Worm (Caenorhabditis elegans) whole organism, L4 larva: ENCODE results near the gene cyp-13A2.

Source experiments
- F26F4.8 ChIP-seq: fragments of 200-800 bp; sonication (Bioruptor generic); conservative IDR thresholded peaks from 2 replicates; pipeline ENCODE4 v1.3.6; 2022; ENCODE audit warnings: missing genetic modification characterization, missing compliant biosample characterization
- F44E2.7 ChIP-seq: fragments of 200-800 bp; sonication (Bioruptor generic); IDR thresholded peaks from 2 replicates; pipeline ENCODE4 v2.1.2; 2022; ENCODE audit warnings: missing genetic modification characterization, missing compliant biosample characterization
- F49E8.2 ChIP-seq: sonication (generic microtip); optimal IDR thresholded peaks from 2 replicates; lab custom pipeline; 2016; ENCODE audit warnings: missing compliant biosample characterization, mild to moderate bottlenecking, missing genetic modification characterization, borderline replicate concordance
- T20F7.1 ChIP-seq: fragments of 200-800 bp; sonication (Bioruptor generic); optimal IDR thresholded peaks from 2 replicates; lab custom pipeline; 2018; ENCODE audit warnings: mild to moderate bottlenecking, missing genetic modification characterization, missing compliant biosample characterization
- T26A8.4 ChIP-seq: fragments of 200-800 bp; sonication (Bioruptor generic); IDR thresholded peaks from 2 replicates; pipeline ENCODE4 v1.3.6; 2022; ENCODE audit warnings: missing genetic modification characterization, missing compliant biosample characterization
- Y105C5A.15 ChIP-seq: fragments of 200-800 bp; sonication (Bioruptor generic); IDR thresholded peaks from 2 replicates; pipeline ENCODE4 v1.3.6; 2022; ENCODE audit warnings: missing genetic modification characterization, missing compliant biosample characterization
- Y48G9A.11 ChIP-seq: fragments of 200-800 bp; sonication (Bioruptor generic); IDR thresholded peaks from 2 replicates; pipeline ENCODE4 v1.3.6; 2022; ENCODE audit warnings: missing genetic modification reagents, missing genetic modification characterization, missing compliant biosample characterization
- Y75B8A.6 ChIP-seq: fragments of 200-800 bp; sonication (Bioruptor generic); IDR thresholded peaks from 2 replicates; pipeline ENCODE4 v1.3.6; 2022; ENCODE audit warnings: missing genetic modification reagents, missing genetic modification characterization, missing compliant biosample characterization
- aha-1 ChIP-seq: fragments of 150-350 bp; peaks from one replicate; lab custom pipeline; 2014; ENCODE audit warnings: missing biosample characterization, missing genetic modification characterization
- aly-2 ChIP-seq: sonication (generic microtip); optimal IDR thresholded peaks from 2 replicates; lab custom pipeline; 2018; ENCODE audit warnings: missing biosample characterization, missing genetic modification characterization
- ceh-44 ChIP-seq: fragments of 200-800 bp; sonication (Bioruptor generic); IDR thresholded peaks from 2 replicates; pipeline ENCODE4 v1.3.6; 2022; ENCODE audit warnings: missing genetic modification reagents, missing genetic modification characterization, missing compliant biosample characterization
- ctbp-1 ChIP-seq: fragments of 200-800 bp; sonication (Bioruptor generic); IDR thresholded peaks from 2 replicates; pipeline ENCODE4 v1.3.6; 2022; ENCODE audit warnings: missing genetic modification reagents, missing genetic modification characterization, missing compliant biosample characterization
- daf-16 ChIP-seq, 3 experiments: sonication (generic microtip); optimal IDR thresholded peaks; 2 replicates each; lab custom pipeline; 2016 to 2017; ENCODE audit warnings: missing genetic modification characterization in 3 of 3, missing genetic modification reagents in 3 of 3, mild to moderate bottlenecking in 2 of 3, missing compliant biosample characterization in 2 of 3, missing biosample characterization in 1 of 3, moderate library complexity in 1 of 3
- daf-19 ChIP-seq: fragments of 200-800 bp; sonication (Bioruptor generic); conservative IDR thresholded peaks from 2 replicates; pipeline ENCODE4 v1.3.6; 2022; ENCODE audit warnings: missing genetic modification characterization, missing compliant biosample characterization
- daf-8 ChIP-seq: fragments of 200-800 bp; sonication (Bioruptor generic); IDR thresholded peaks from 2 replicates; pipeline ENCODE4 v1.3.6; 2022; ENCODE audit warnings: missing genetic modification characterization, missing compliant biosample characterization
- dmd-6 ChIP-seq: fragments of 200-800 bp; sonication (Bioruptor generic); IDR thresholded peaks from 2 replicates; pipeline ENCODE4 v1.3.6; 2022; ENCODE audit warnings: missing genetic modification reagents, missing genetic modification characterization, missing compliant biosample characterization
- dmd-8 ChIP-seq: fragments of 200-800 bp; sonication (Bioruptor generic); IDR thresholded peaks from 2 replicates; pipeline ENCODE4 v1.3.6; 2022; ENCODE audit warnings: missing genetic modification characterization, missing compliant biosample characterization
- dmd-9 ChIP-seq: fragments of 200-800 bp; sonication (Bioruptor generic); IDR thresholded peaks from 2 replicates; pipeline ENCODE4 v1.3.6; 2022; ENCODE audit warnings: missing genetic modification reagents, missing genetic modification characterization, missing compliant biosample characterization
- dve-1 ChIP-seq: sonication (generic microtip); optimal IDR thresholded peaks from 2 replicates; lab custom pipeline; 2017; ENCODE audit warnings: antibody characterized with exemption, mild to moderate bottlenecking, missing genetic modification characterization, missing compliant biosample characterization; ENCODE audit not compliant: insufficient read depth
- egl-43 ChIP-seq: fragments of 200-800 bp; sonication (Bioruptor generic); IDR thresholded peaks from 2 replicates; pipeline ENCODE4 v1.3.6; 2022; ENCODE audit warnings: missing genetic modification reagents, missing genetic modification characterization, missing compliant biosample characterization
- fkh-10 ChIP-seq: fragments of 150-350 bp; optimal IDR thresholded peaks from 2 replicates; lab custom pipeline; 2014; ENCODE audit warnings: missing biosample characterization, missing genetic modification reagents, missing genetic modification characterization
- fos-1 ChIP-seq: fragments of 150-350 bp; optimal IDR thresholded peaks from 2 replicates; lab custom pipeline; 2014; ENCODE audit warnings: missing biosample characterization, missing genetic modification characterization
- gei-8 ChIP-seq: fragments of 200-800 bp; sonication (Bioruptor generic); optimal IDR thresholded peaks from 2 replicates; lab custom pipeline; 2018; ENCODE audit warnings: mild to moderate bottlenecking, missing genetic modification characterization, missing compliant biosample characterization
- hif-1 ChIP-seq, 2 experiments: sonication (generic microtip); optimal IDR thresholded peaks; 2 replicates each; lab custom pipeline; 2016 to 2017; ENCODE audit warnings: missing compliant biosample characterization in 2 of 2, missing genetic modification characterization in 2 of 2, missing genetic modification reagents in 2 of 2, missing genotype in 2 of 2, mild to moderate bottlenecking in 1 of 2
- hlh-30 ChIP-seq: sonication (generic microtip); optimal IDR thresholded peaks from 2 replicates; lab custom pipeline; 2017; ENCODE audit warnings: antibody characterized with exemption, mild to moderate bottlenecking, missing genetic modification characterization, missing compliant biosample characterization; ENCODE audit not compliant: insufficient read depth
- hmg-1.1 ChIP-seq: fragments of 200-800 bp; sonication (Bioruptor generic); IDR thresholded peaks from 2 replicates; pipeline ENCODE4 v1.3.6; 2022; ENCODE audit warnings: missing genetic modification reagents, missing genetic modification characterization, missing compliant biosample characterization
- lsy-2 ChIP-seq, 2 experiments: fragments of 150-350 bp in 1 of 2; sonication (generic microtip) in 1 of 2; optimal IDR thresholded peaks; 2 replicates each; lab custom pipeline; 2014 to 2017; ENCODE audit warnings: missing biosample characterization in 2 of 2, missing genetic modification characterization in 2 of 2
- madf-9 ChIP-seq: fragments of 200-800 bp; sonication (Bioruptor generic); conservative IDR thresholded peaks from 2 replicates; pipeline ENCODE4 v1.3.6; 2022; ENCODE audit warnings: missing genetic modification reagents, missing genetic modification characterization, missing compliant biosample characterization
- mdl-1 ChIP-seq, 2 experiments: fragments of 150-350 bp in 1 of 2; sonication (generic microtip) in 1 of 2; optimal IDR thresholded peaks; 2 replicates each; lab custom pipeline; 2014 to 2017; ENCODE audit warnings: missing biosample characterization in 2 of 2, missing genetic modification characterization in 2 of 2
- nhr-10 ChIP-seq: fragments of 150-350 bp; optimal IDR thresholded peaks from 2 replicates; lab custom pipeline; 2014; ENCODE audit warnings: missing biosample characterization, missing genetic modification characterization
- nhr-111 ChIP-seq: fragments of 200-800 bp; sonication (Bioruptor generic); optimal IDR thresholded peaks from 2 replicates; lab custom pipeline; 2018; ENCODE audit warnings: mild to moderate bottlenecking, missing genetic modification characterization, missing compliant biosample characterization
- nhr-237 ChIP-seq: sonication (generic microtip); optimal IDR thresholded peaks from 2 replicates; lab custom pipeline; 2017; ENCODE audit warnings: missing biosample characterization, missing genetic modification characterization
- nhr-25 ChIP-seq: sonication (generic microtip); optimal IDR thresholded peaks from 2 replicates; lab custom pipeline; 2017; ENCODE audit warnings: missing genetic modification characterization, mild to moderate bottlenecking, missing compliant biosample characterization, antibody characterized with exemption, moderate library complexity, borderline replicate concordance; ENCODE audit not compliant: insufficient read depth
- nhr-28 ChIP-seq: fragments of 150-350 bp; optimal IDR thresholded peaks from 2 replicates; lab custom pipeline; 2014; ENCODE audit warnings: missing biosample characterization, missing genetic modification characterization
- nhr-42 ChIP-seq: fragments of 200-800 bp; sonication (Bioruptor generic); IDR thresholded peaks from 2 replicates; pipeline ENCODE4 v1.3.6; 2022; ENCODE audit warnings: missing genetic modification characterization, missing compliant biosample characterization
- nhr-48 ChIP-seq: sonication (generic microtip); optimal IDR thresholded peaks from 2 replicates; lab custom pipeline; 2016; ENCODE audit warnings: mild to moderate bottlenecking, missing genetic modification characterization, missing compliant biosample characterization
- rbr-2 ChIP-seq: sonication (generic microtip); optimal IDR thresholded peaks from 2 replicates; lab custom pipeline; 2016; ENCODE audit warnings: missing genotype, missing genetic modification characterization, missing compliant biosample characterization
- saeg-2 ChIP-seq: fragments of 200-800 bp; sonication (Bioruptor generic); IDR thresholded peaks from 2 replicates; pipeline ENCODE4 v1.3.6; 2022; ENCODE audit warnings: missing genetic modification reagents, missing genetic modification characterization, missing compliant biosample characterization
- sdz-12 ChIP-seq: fragments of 200-800 bp; sonication (Bioruptor generic); optimal IDR thresholded peaks from 2 replicates; lab custom pipeline; 2018; ENCODE audit warnings: mild to moderate bottlenecking, missing genetic modification characterization, missing compliant biosample characterization
- snpc-1.2 ChIP-seq: fragments of 200-800 bp; sonication (Bioruptor generic); IDR thresholded peaks from 2 replicates; pipeline ENCODE4 v1.3.6; 2022; ENCODE audit warnings: missing genetic modification reagents, missing genetic modification characterization, missing compliant biosample characterization
- snpc-4 ChIP-seq: fragments of 150-350 bp; optimal IDR thresholded peaks from 2 replicates; lab custom pipeline; 2014; ENCODE audit warnings: missing biosample characterization, missing genetic modification characterization
- spr-1 ChIP-seq: sonication (generic microtip); optimal IDR thresholded peaks from 2 replicates; lab custom pipeline; 2016; ENCODE audit warnings: mild to moderate bottlenecking, missing genetic modification characterization, missing compliant biosample characterization
- spr-3 ChIP-seq: fragments of 200-800 bp; sonication (Bioruptor generic); optimal IDR thresholded peaks from 2 replicates; lab custom pipeline; 2018; ENCODE audit warnings: mild to moderate bottlenecking, missing genetic modification characterization, missing compliant biosample characterization
- tag-97 ChIP-seq: fragments of 200-800 bp; sonication (Bioruptor generic); IDR thresholded peaks from 2 replicates; pipeline ENCODE4 v1.3.6; 2022; ENCODE audit warnings: missing genetic modification characterization, missing compliant biosample characterization
- tra-1 ChIP-seq: fragments of 200-800 bp; sonication (Bioruptor generic); IDR thresholded peaks from 2 replicates; pipeline ENCODE4 v1.3.6; 2022; ENCODE audit warnings: missing genetic modification reagents, missing genetic modification characterization, missing compliant biosample characterization
- vab-7 ChIP-seq: fragments of 200-800 bp; sonication (Bioruptor generic); IDR thresholded peaks from 2 replicates; pipeline ENCODE4 v1.3.6; 2022; ENCODE audit warnings: missing genetic modification reagents, missing genetic modification characterization, missing compliant biosample characterization
- zfp-2 ChIP-seq: sonication (generic microtip); optimal IDR thresholded peaks from 2 replicates; lab custom pipeline; 2016; ENCODE audit warnings: mild to moderate bottlenecking, missing genetic modification characterization, missing compliant biosample characterization
- zfp-3 ChIP-seq: fragments of 200-800 bp; sonication (Bioruptor generic); conservative IDR thresholded peaks from 2 replicates; pipeline ENCODE4 v1.3.6; 2022; ENCODE audit warnings: missing genetic modification reagents, missing genetic modification characterization, missing compliant biosample characterization
- zip-11 ChIP-seq: fragments of 200-800 bp; sonication (Bioruptor generic); IDR thresholded peaks from 2 replicates; pipeline ENCODE4 v1.3.6; 2022; ENCODE audit warnings: missing genetic modification characterization, missing compliant biosample characterization
- zip-2 ChIP-seq: fragments of 150-350 bp; optimal IDR thresholded peaks from 2 replicates; lab custom pipeline; 2014; ENCODE audit warnings: missing biosample characterization, missing genetic modification characterization

cyp-13A2 gene

DNA sequence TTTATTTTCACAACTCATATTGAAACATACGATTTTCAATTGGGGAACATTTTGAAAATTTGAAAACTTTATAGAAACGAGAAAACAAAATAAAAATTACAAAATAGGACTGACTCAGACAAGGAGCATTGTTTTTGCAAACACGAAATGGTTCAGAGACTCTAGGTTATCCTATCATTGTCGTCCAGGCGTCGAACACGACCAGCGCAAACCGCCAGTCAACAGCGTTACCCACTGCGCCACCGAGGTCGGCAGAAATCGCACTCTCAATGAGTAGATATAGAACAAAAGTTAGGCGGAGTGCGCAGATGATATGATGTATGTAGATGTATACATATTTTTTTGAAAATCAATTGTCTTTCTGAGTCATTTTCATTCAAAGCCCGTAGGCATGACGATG lies 12.8 kb downstream of the cyp-13A2 start (continued):
- TF ChIP-seq zip-11 (GFP tag; lab: Robert Waterston, UW) (no peak), spr-3 (peak; percentile 54), lsy-2 (tag; optimal IDR thresholded peaks at IDR 0.05; lab: Kevin White, UChicago) (peak in 1 of 2 experiments; percentile 66), vab-7 (GFP tag; lab: Robert Waterston, UW) (peak; percentile 91), tag-97 (no peak), sdz-12 (peak; percentile 49), hmg-1.1 (GFP tag; lab: Robert Waterston, UW) (peak; percentile 89), F44E2.7 (GFP tag; lab: Robert Waterston, UW) (0 out of 2 replicates have a peak, but pooled peaks have one; percentile 49), nhr-42 (peak; percentile 46; the same call in 1 of the 2 replicates), nhr-111 (GFP tag; lab: Kevin White, UChicago) (peak; percentile 29), rbr-2 (tag; lab: Kevin White, UChicago) (peak; percentile 82), saeg-2 (GFP tag; lab: Robert Waterston, UW) (peak; percentile 51; the same call in 1 of the 2 replicates), hif-1 (tag; optimal IDR thresholded peaks at IDR 0.05; lab: Kevin White, UChicago) (peak in 1 of 2 experiments; percentile 41), dmd-9 (0 out of 2 replicates have a peak, but pooled peaks have one; percentile 12), aly-2 (tag; lab: Kevin White, UChicago) (no peak), madf-9 (GFP tag; lab: Robert Waterston, UW) (peak; percentile 84), aha-1 (tag; lab: Kevin White, UChicago) (peak; percentile 98), gei-8 (GFP tag; lab: Kevin White, UChicago) (peak; percentile 74), zip-2 (tag; lab: Kevin White, UChicago) (peak; percentile 20), egl-43 (GFP tag; lab: Robert Waterston, UW) (no peak), nhr-25 (tag; lab: Kevin White, UChicago) (peak; percentile 19), F49E8.2 (tag; lab: Kevin White, UChicago) (peak; percentile 31), dmd-8 (GFP tag; lab: Robert Waterston, UW) (peak; percentile 85), daf-16 (GFP tag; optimal IDR thresholded peaks at IDR 0.05; lab: Kevin White, UChicago) (peak; percentile 23 to 83), daf-16 (tag; optimal IDR thresholded peaks at IDR 0.05; lab: Kevin White, UChicago) (peak; percentile 75), Y105C5A.15 (GFP tag; lab: Robert Waterston, UW) (peak; percentile 91), T26A8.4 (GFP tag; lab: Robert Waterston, UW) (peak; percentile 81), daf-19 (GFP tag; lab: Robert Waterston, UW) (0 out of 2 replicates have a peak, but pooled peaks have one; percentile 23), nhr-237 (tag; lab: Kevin White, UChicago) (no peak), F26F4.8 (peak; percentile 73; the same call in 1 of the 2 replicates), snpc-4 (tag; lab: Kevin White, UChicago) (no peak), fos-1 (no peak), Y75B8A.6 (GFP tag; lab: Robert Waterston, UW) (no peak), fkh-10 (no peak), mdl-1 (tag; optimal IDR thresholded peaks at IDR 0.05; lab: Kevin White, UChicago) (no peak), ceh-44 (GFP tag; lab: Robert Waterston, UW) (peak; percentile 87; the same call in 1 of the 2 replicates), zfp-2 (tag; lab: Kevin White, UChicago) (no peak), T20F7.1 (peak; percentile 44), Y48G9A.11 (peak; percentile 85), dve-1 (tag; lab: Kevin White, UChicago) (peak; percentile 63), spr-1 (tag; lab: Kevin White, UChicago) (peak; percentile 72), nhr-28 (no peak), dmd-6 (GFP tag; lab: Robert Waterston, UW) (peak; percentile 67), zfp-3 (GFP tag; lab: Robert Waterston, UW) (no peak), ctbp-1 (GFP tag; lab: Robert Waterston, UW) (peak; percentile 78), tra-1 (GFP tag; lab: Robert Waterston, UW) (peak; percentile 85), hlh-30 (tag; lab: Kevin White, UChicago) (peak; percentile 30), daf-8 (GFP tag; lab: Robert Waterston, UW) (no peak), nhr-10 (no peak), snpc-1.2 (GFP tag; lab: Robert Waterston, UW) (peak; percentile 87), nhr-48 (peak; percentile 32)
